Worm (Caenorhabditis elegans) whole organism, L1 larva: ENCODE data around the gene F58B3.4.
A peak's percentile ranks its signal among the peaks of the same experiment; 100 is the strongest.

Source experiments
- ceh-63 ChIP-seq: fragments of 200-800 bp; sonication (Bioruptor generic); optimal IDR thresholded peaks from 2 replicates; lab custom pipeline; 2018; ENCODE audit warnings: mild to moderate bottlenecking, missing genetic modification characterization, missing compliant biosample characterization
- dpl-1 ChIP-seq, 3 experiments: fragments of 150-350 bp in 2 of 3; sonication (generic microtip) in 1 of 3; optimal IDR thresholded peaks; 2 replicates each; lab custom pipeline; 2014 to 2017; ENCODE audit warnings: missing biosample characterization in 3 of 3, missing genetic modification characterization in 3 of 3, missing genetic modification reagents in 3 of 3
- elt-3 ChIP-seq, 6 experiments: fragments of 150-350 bp in 1 of 6; sonication (generic microtip); optimal IDR thresholded peaks; 2 replicates each; lab custom pipeline; 2017 to 2018; ENCODE audit warnings: missing biosample characterization in 6 of 6, missing genetic modification characterization in 6 of 6, inconsistent platforms in 1 of 6
- fkh-4 ChIP-seq: sonication (generic microtip); optimal IDR thresholded peaks from 2 replicates; lab custom pipeline; 2016; ENCODE audit warnings: missing compliant biosample characterization, missing genetic modification characterization, borderline replicate concordance
- fos-1 ChIP-seq: fragments of 150-350 bp; optimal IDR thresholded peaks from 2 replicates; lab custom pipeline; 2014; ENCODE audit warnings: missing biosample characterization, missing genetic modification characterization
- grh-1 ChIP-seq: fragments of 200-800 bp; sonication (Bioruptor generic); IDR thresholded peaks from 2 replicates; pipeline ENCODE4 v1.3.6; 2022; ENCODE audit warnings: missing genetic modification reagents, missing genetic modification characterization, missing compliant biosample characterization
- jun-1 ChIP-seq: fragments of 150-350 bp; optimal IDR thresholded peaks from 2 replicates; lab custom pipeline; 2014; ENCODE audit warnings: missing biosample characterization, missing genetic modification reagents, missing genetic modification characterization
- lin-13 ChIP-seq: fragments of 150-350 bp; optimal IDR thresholded peaks from 2 replicates; lab custom pipeline; 2014; ENCODE audit warnings: missing biosample characterization, missing genetic modification reagents, missing genetic modification characterization
- lin-15B ChIP-seq: fragments of 150-350 bp; sonication (generic microtip); optimal IDR thresholded peaks from 3 replicates; lab custom pipeline; 2014; ENCODE audit warnings: missing biosample characterization, missing genetic modification characterization
- nhr-11 ChIP-seq: fragments of 150-350 bp; optimal IDR thresholded peaks from 2 replicates; lab custom pipeline; 2014; ENCODE audit warnings: missing biosample characterization, missing genetic modification characterization
- nhr-84 ChIP-seq: sonication (generic microtip); optimal IDR thresholded peaks from 2 replicates; lab custom pipeline; 2017; ENCODE audit warnings: missing biosample characterization, missing genetic modification characterization
- pqm-1 ChIP-seq: sonication (generic microtip); optimal IDR thresholded peaks from 3 replicates; lab custom pipeline; 2017; ENCODE audit warnings: missing biosample characterization, missing genetic modification characterization
- ztf-11 ChIP-seq, 2 experiments: sonication (generic microtip); optimal IDR thresholded peaks; 2 replicates each; lab custom pipeline; 2016 to 2017; ENCODE audit warnings: missing genetic modification characterization in 2 of 2, missing biosample characterization in 1 of 2, missing compliant biosample characterization in 1 of 2

ce11 chrIV:11601721-11602405 is 29.8 kb downstream of the F58B3.4 start:
- TF ChIP-seq jun-1 (tag; lab: Kevin White, UChicago) (peak; percentile 50), lin-13 (GFP tag; lab: Kevin White, UChicago) (peak; percentile 60), pqm-1 (tag; lab: Kevin White, UChicago) (no peak), ztf-11 (tag; optimal IDR thresholded peaks at IDR 0.05; lab: Kevin White, UChicago) (peak in 1 of 2 experiments; percentile 21), nhr-84 (no peak), ceh-63 (no peak), grh-1 (GFP tag; lab: Robert Waterston, UW) (peak; percentile 48), dpl-1 (GFP tag; optimal IDR thresholded peaks at IDR 0.05; lab: Kevin White, UChicago) (peak; percentile 57 to 72 (median 66)), fos-1 (peak; percentile 23), elt-3 (tag; optimal IDR thresholded peaks at IDR 0.05; lab: Kevin White, UChicago) (peak in 1 of 6 experiments; percentile 52), fkh-4 (no peak), lin-15B (peak; percentile 28), nhr-11 (tag; lab: Kevin White, UChicago) (no peak)
